Fruit fly (Drosophila melanogaster) whole organism: ENCODE results near the gene CG13465.

Source experiments
- CG8478 ChIP-seq: fragments of >200 bp; optimal IDR thresholded peaks from 2 replicates; lab custom pipeline; 2018; ENCODE audit warnings: inconsistent platforms
- Dll ChIP-seq: fragments of >200 bp; optimal IDR thresholded peaks from 2 replicates; lab custom pipeline; 2017
- EcR ChIP-seq, 2 experiments: fragments of >200 bp; optimal IDR thresholded peaks; 2 replicates each; lab custom pipeline; 2017; ENCODE audit warnings: missing biosample characterization in 2 of 2, missing genetic modification characterization in 2 of 2, missing genetic modification reagents in 2 of 2
- pan ChIP-seq: fragments of >200 bp; optimal IDR thresholded peaks from 2 replicates; lab custom pipeline; 2017
- psq ChIP-seq: fragments of >200 bp; optimal IDR thresholded peaks from 2 replicates; lab custom pipeline; 2017
- usp ChIP-seq: fragments of >200 bp; optimal IDR thresholded peaks from 2 replicates; lab custom pipeline; 2017; ENCODE audit warnings: missing biosample characterization, missing genetic modification characterization, mixed read lengths

CG13465 gene

dm6 chr3L:14949943-14950342, 5.8 kb upstream of the CG13465 start:
- TF ChIP-seq pan (lab: Kevin White, UChicago): no peak
- no peak for TF ChIP-seq EcR (GFP tag; optimal IDR thresholded peaks at IDR 0.05; lab: Kevin White, UChicago)
- no peak for TF ChIP-seq usp (GFP tag; lab: Kevin White, UChicago)
- no peak for TF ChIP-seq psq
- no peak for TF ChIP-seq CG8478 (lab: Kevin White, UChicago)
- no peak for TF ChIP-seq Dll (lab: Kevin White, UChicago)

- TF ChIP-seq EcR (GFP tag; optimal IDR thresholded peaks at IDR 0.05; lab: Kevin White, UChicago) (no peak), usp (GFP tag; lab: Kevin White, UChicago) (no peak), CG8478 (lab: Kevin White, UChicago) (no peak), Dll (lab: Kevin White, UChicago) (no peak), pan (lab: Kevin White, UChicago) (no peak), psq (no peak)
Measured at dm6 chr3L:14945961-14946466, 1.9 kb upstream of the CG13465 start, which contains the start of gene BobA. Gene BobA, minus strand, starts transcription at chr3L:14946125.

dm6 chr3L:14942769-14943168, 1.4 kb downstream of the CG13465 start:
- no peak for TF ChIP-seq psq
- TF ChIP-seq pan (lab: Kevin White, UChicago): no peak
- no peak for TF ChIP-seq CG8478 (lab: Kevin White, UChicago)
- no peak for TF ChIP-seq Dll (lab: Kevin White, UChicago)
- no peak for TF ChIP-seq EcR (GFP tag; optimal IDR thresholded peaks at IDR 0.05; lab: Kevin White, UChicago)
- no peak for TF ChIP-seq usp (GFP tag; lab: Kevin White, UChicago)

dm6 chr3L:14925602-14926001, 18.5 kb downstream of the CG13465 start:
- no peak for TF ChIP-seq usp (GFP tag; lab: Kevin White, UChicago)
- TF ChIP-seq Dll (lab: Kevin White, UChicago): no peak
- TF ChIP-seq psq: no peak
- TF ChIP-seq CG8478 (lab: Kevin White, UChicago): no peak
- no peak for TF ChIP-seq EcR (GFP tag; optimal IDR thresholded peaks at IDR 0.05; lab: Kevin White, UChicago)
- TF ChIP-seq pan (lab: Kevin White, UChicago): no peak

- no peak for TF ChIP-seq usp (GFP tag; lab: Kevin White, UChicago)
Measured at dm6 chr3L:14903505-14903904, 40.6 kb downstream of the CG13465 start, which contains the start of gene DCX-EMAP. Gene DCX-EMAP, plus strand, starts transcription at chr3L:14903805.

dm6 chr3L:14894316-14894715, 49.8 kb downstream of the CG13465 start, which contains the start of gene CG34245:
Gene CG34245, minus strand, starts transcription at chr3L:14894416.
- TF ChIP-seq psq (no peak), pan (lab: Kevin White, UChicago) (no peak), usp (GFP tag; lab: Kevin White, UChicago) (no peak), EcR (GFP tag; optimal IDR thresholded peaks at IDR 0.05; lab: Kevin White, UChicago) (no peak), CG8478 (lab: Kevin White, UChicago) (no peak), Dll (lab: Kevin White, UChicago) (no peak)
